Fruit fly (Drosophila melanogaster): ENCODE measurements around the gene CG3982.

Gene CG3982

DNA sequence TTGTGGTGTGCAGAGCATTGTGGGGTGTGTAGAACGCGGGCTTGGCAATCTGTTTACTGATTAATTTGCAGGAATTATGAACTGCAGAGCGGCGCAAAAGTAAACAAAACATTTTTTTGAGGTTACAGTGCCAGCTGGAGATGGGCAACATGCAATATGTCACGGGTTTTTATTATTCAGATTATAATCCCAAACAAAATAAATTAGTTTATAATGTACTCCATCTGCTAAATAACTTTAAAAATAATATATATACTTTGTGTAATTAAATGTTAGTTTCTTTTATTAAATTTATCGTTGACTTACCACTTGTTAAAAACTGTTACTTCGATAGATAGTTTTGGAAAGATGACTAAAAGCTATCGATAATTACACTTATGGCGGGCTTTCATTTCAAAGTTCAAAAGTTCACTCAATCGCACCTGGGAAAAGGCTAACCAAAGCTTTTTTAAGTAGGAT lies 46.3 kb downstream of the CG3982 start, which contains the start of gene Fdx1 (continued):
- TF ChIP-seq exex (tag; optimal IDR thresholded peaks at IDR 0.05) (peak; percentile 32), bbx (GFP tag; IDR thresholded peaks at IDR 0.05; ENCODE audit: partially characterized antibody) (peak; percentile 48; the same call in 1 of the 2 replicates), CG6272 (GFP tag; IDR thresholded peaks at IDR 0.05) (peak; percentile 31; the same call in 1 of the 2 replicates), esg (GFP tag; conservative IDR thresholded peaks at IDR 0.05) (peak; percentile 21; the same call in 1 of the 2 replicates), unpg (GFP tag; optimal IDR thresholded peaks at IDR 0.05) (peak; percentile 44), Atf6 (GFP tag; IDR thresholded peaks at IDR 0.05) (peak; percentile 59), Bgb (GFP tag; IDR thresholded peaks at IDR 0.05; ENCODE audit: partially characterized antibody) (peak; percentile 33; the same call in 1 of the 2 replicates), Ptx1 (GFP tag; IDR thresholded peaks at IDR 0.05) (peak; percentile 60), vvl (GFP tag; IDR thresholded peaks at IDR 0.05) (peak; percentile 20; the same call in 1 of the 2 replicates), CG12299 (tag; optimal IDR thresholded peaks at IDR 0.05) (peak; percentile 7), CG18262 (tag; optimal IDR thresholded peaks at IDR 0.05) (peak; percentile 43), cato (GFP tag; optimal IDR thresholded peaks at IDR 0.05; ENCODE audit: borderline replicate concordance) (no peak), sug (tag; optimal IDR thresholded peaks at IDR 0.05) (peak; percentile 61), Gsc (GFP tag; IDR thresholded peaks at IDR 0.05) (no peak), nmo (GFP tag; optimal IDR thresholded peaks at IDR 0.05) (peak; percentile 45), gsb-n (tag; optimal IDR thresholded peaks at IDR 0.05) (peak; percentile 19), B-H2 (GFP tag; optimal IDR thresholded peaks at IDR 0.05) (peak; percentile 18), danr (GFP tag; IDR thresholded peaks at IDR 0.05) (no peak), CG6813 (GFP tag; optimal IDR thresholded peaks at IDR 0.05) (no peak), ATbp (GFP tag; optimal IDR thresholded peaks at IDR 0.05) (no peak), Elba2 (GFP tag; optimal IDR thresholded peaks at IDR 0.05) (no peak), Vsx1 (GFP tag; optimal IDR thresholded peaks at IDR 0.05) (no peak), dati (GFP tag; IDR thresholded peaks at IDR 0.05) (no peak), lola (GFP tag; optimal IDR thresholded peaks at IDR 0.05) (peak in 1 of 3 experiments; percentile 14), CG10543 (GFP tag; optimal IDR thresholded peaks at IDR 0.05) (peak; percentile 40), Fer3 (tag; optimal IDR thresholded peaks at IDR 0.05) (peak; percentile 51), H2.0 (GFP tag; IDR thresholded peaks at IDR 0.05) (peak; percentile 47; the same call in 1 of the 2 replicates), NFAT (GFP tag; IDR thresholded peaks at IDR 0.05) (peak; percentile 38; the same call in 1 of the 2 replicates), BEAF-32 (GFP tag; optimal IDR thresholded peaks at IDR 0.05) (peak; percentile 65), CG10321 (GFP tag; IDR thresholded peaks at IDR 0.05) (no peak), grau (tag; optimal IDR thresholded peaks at IDR 0.05) (peak; percentile 50), CrebB (tag; optimal IDR thresholded peaks at IDR 0.05) (peak; percentile 6), cad (GFP tag; optimal IDR thresholded peaks at IDR 0.05) (no peak), CG2120 (GFP tag; optimal IDR thresholded peaks at IDR 0.05) (peak; percentile 66), nerfin-1 (tag; optimal IDR thresholded peaks at IDR 0.05) (no peak), HmgD (GFP tag; optimal IDR thresholded peaks at IDR 0.05) (no peak), Dek (tag; optimal IDR thresholded peaks at IDR 0.05) (peak; percentile 15), cwo (GFP tag; optimal IDR thresholded peaks at IDR 0.05) (peak; percentile 4), CG2202 (tag; optimal IDR thresholded peaks at IDR 0.05) (no peak), CG9215 (GFP tag; IDR thresholded peaks at IDR 0.05) (no peak), Hr3 (GFP tag; optimal IDR thresholded peaks at IDR 0.05) (peak; percentile 35), NC2α (GFP tag; optimal IDR thresholded peaks at IDR 0.05) (no peak), eyg (GFP tag; optimal IDR thresholded peaks at IDR 0.05) (no peak), CG7786 (GFP tag; optimal IDR thresholded peaks at IDR 0.05) (no peak), E2f1 (GFP tag; IDR thresholded peaks at IDR 0.05) (0 out of 2 replicates have a peak, but pooled peaks have one; percentile 22), ems (GFP tag; optimal IDR thresholded peaks at IDR 0.05) (no peak), toy (GFP tag; IDR thresholded peaks at IDR 0.05) (no peak), bcd (GFP tag; optimal IDR thresholded peaks at IDR 0.05) (no peak), lmd (GFP tag; IDR thresholded peaks at IDR 0.05) (no peak; the same call in 1 of the 2 replicates), CG32767 (GFP tag; IDR thresholded peaks at IDR 0.05) (0 out of 2 replicates have a peak, but pooled peaks have one; percentile 17)

All from whole organism, embryonic.